Fruit fly (Drosophila melanogaster) Kc167 (cell line): ENCODE results near the gene CG32536.

ENCODE experiments used
- Sin3A ChIP-seq: fragments of >200 bp; optimal IDR thresholded peaks from 2 replicates; lab custom pipeline; 2018; ENCODE audit warnings: missing external identifiers
- h ChIP-seq: fragments of >200 bp; optimal IDR thresholded peaks from 3 replicates; lab custom pipeline; 2018; ENCODE audit warnings: missing external identifiers
- insv ChIP-seq: fragments of >200 bp; optimal IDR thresholded peaks from 3 replicates; lab custom pipeline; 2018; ENCODE audit warnings: missing external identifiers
- psq ChIP-seq: fragments of >200 bp; optimal IDR thresholded peaks from 2 replicates; lab custom pipeline; 2017; ENCODE audit warnings: missing external identifiers
- ttk ChIP-seq: sonication (Bioruptor generic); optimal IDR thresholded peaks from 2 replicates; lab custom pipeline; 2017; ENCODE audit warnings: missing external identifiers

DNA sequence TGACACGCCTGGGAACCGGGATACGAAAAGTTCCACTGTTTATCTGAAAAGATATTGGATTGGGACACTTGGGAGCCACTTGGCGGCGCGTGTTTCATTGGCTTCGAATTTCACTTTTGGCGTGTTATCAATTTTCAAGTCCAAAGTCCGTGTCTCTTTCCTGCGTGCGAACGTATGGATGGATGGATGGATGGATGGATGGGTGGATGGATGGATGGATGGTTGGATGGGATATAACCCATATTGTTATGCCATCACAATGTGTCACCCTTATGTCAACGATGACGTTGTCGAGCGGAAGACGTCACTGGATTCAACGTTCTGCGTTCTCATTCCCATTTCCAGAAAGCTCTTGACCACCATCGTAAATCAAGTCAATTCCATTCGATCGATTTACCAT lies 11.1 kb upstream of the CG32536 start:
- TF ChIP-seq insv: no peak
- TF ChIP-seq Sin3A (lab: Kevin White, UChicago): no peak
- no peak for TF ChIP-seq psq (lab: Kevin White, UChicago)
- TF ChIP-seq h (lab: Kevin White, UChicago): no peak
- no peak for TF ChIP-seq ttk
